Worm (Caenorhabditis elegans): ENCODE data around the gene asm-2.

The asm-2 gene

DNA sequence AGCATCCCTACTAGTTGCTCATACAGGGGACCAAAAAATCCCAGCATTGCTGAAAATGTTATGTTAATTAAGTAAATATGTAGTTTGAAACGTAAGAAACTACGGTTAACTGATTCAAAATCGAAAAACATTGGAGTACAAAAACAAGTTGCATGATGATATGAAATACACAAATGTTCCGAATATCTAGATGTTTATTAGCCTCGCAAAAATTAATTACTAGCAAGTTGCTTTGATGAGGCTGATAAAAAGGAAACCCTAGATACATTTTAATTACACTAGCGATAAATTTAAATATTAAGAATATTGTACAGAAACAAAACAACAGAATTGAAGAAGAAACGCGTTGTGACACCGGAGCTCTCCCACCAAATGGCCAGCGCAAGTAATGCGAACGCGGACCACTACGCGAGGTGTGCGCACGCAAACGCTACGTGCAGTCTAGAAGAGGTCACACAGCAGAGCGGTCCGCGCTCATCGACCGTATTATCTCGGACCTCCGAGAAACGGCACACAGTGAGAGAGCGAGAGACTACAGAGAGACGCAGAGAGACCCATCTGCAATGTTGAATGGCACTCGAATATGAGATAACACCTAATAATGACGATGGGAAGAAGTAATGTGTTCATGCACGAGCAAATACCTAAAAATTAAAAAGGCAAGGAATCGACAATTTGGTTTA, 27.2 kb downstream of the asm-2 start, which contains the start of gene inx-2 (continued):
- TF ChIP-seq F23B12.7 (tag; optimal IDR thresholded peaks at IDR 0.05; ENCODE audit: insufficient read depth), result no peak

DNA sequence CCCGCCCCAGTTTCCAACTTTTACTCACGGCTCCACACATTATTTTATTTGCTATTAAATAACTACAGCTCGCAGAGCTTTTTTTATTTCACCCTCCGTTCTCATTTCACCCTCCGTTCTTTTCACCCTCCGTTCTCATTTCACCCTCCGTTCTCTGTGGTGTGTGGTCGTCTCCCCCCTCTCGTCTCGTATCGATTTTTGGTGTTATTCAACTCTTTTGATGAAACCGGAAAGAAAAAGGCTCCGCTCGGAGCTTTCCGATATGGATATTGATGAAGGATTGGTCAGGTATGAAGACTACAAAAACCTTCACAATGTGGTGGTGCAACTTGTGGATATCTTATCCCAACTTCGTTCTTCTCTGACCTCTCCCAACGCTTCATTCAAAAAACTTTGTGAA, 33.5 kb downstream of the asm-2 start:
- TF ChIP-seq attf-6 (GFP tag; IDR thresholded peaks at IDR 0.05) (no peak), nfyb-1 (GFP tag; IDR thresholded peaks at IDR 0.05) (no peak), Y53G8AR.9 (GFP tag; conservative IDR thresholded peaks at IDR 0.05) (no peak)

- TF ChIP-seq B0035.1 (tag; optimal IDR thresholded peaks at IDR 0.05) (no peak), Y95B8A.8 (GFP tag; IDR thresholded peaks at IDR 0.05) (no peak), ama-1 (optimal IDR thresholded peaks at IDR 0.05) (no peak), ama-1 (GFP tag; optimal IDR thresholded peaks at IDR 0.05) (no peak), hlh-12 (tag; optimal IDR thresholded peaks at IDR 0.05) (no peak), F55B11.4 (tag; optimal IDR thresholded peaks at IDR 0.05; ENCODE audit: borderline replicate concordance, insufficient read depth) (no peak), ztf-28 (GFP tag; IDR thresholded peaks at IDR 0.05) (no peak), F23B12.7 (tag; optimal IDR thresholded peaks at IDR 0.05; ENCODE audit: insufficient read depth) (no peak), nfya-1 (tag; optimal IDR thresholded peaks at IDR 0.05; ENCODE audit: borderline replicate concordance, insufficient read depth) (no peak), lir-1 (GFP tag; conservative IDR thresholded peaks at IDR 0.05) (no peak), pha-4 (tag; optimal IDR thresholded peaks at IDR 0.05) (no peak)
These were observed 34.1 kb downstream of the asm-2 start for ce11 chrX:11289925-11290324.

- TF ChIP-seq dox-1 (GFP tag; IDR thresholded peaks at IDR 0.05) (no peak), ceh-58 (GFP tag; IDR thresholded peaks at IDR 0.05) (no peak), dpff-1 (tag; optimal IDR thresholded peaks at IDR 0.05) (no peak), T26A5.8 (tag; optimal IDR thresholded peaks at IDR 0.05) (no peak), egl-44 (GFP tag; IDR thresholded peaks at IDR 0.05) (no peak), ztf-22 (GFP tag; optimal IDR thresholded peaks at IDR 0.05) (no peak), nhr-179 (tag; optimal IDR thresholded peaks at IDR 0.05) (no peak), die-1 (tag; optimal IDR thresholded peaks at IDR 0.05) (no peak), egl-18 (GFP tag; IDR thresholded peaks at IDR 0.05) (no peak), Y56A3A.18 (GFP tag; IDR thresholded peaks at IDR 0.05) (no peak), dpl-1 (GFP tag; optimal IDR thresholded peaks at IDR 0.05) (no peak), ceh-27 (GFP tag; optimal IDR thresholded peaks at IDR 0.05) (no peak), hmg-20 (GFP tag; IDR thresholded peaks at IDR 0.05) (no peak), let-607 (tag; optimal IDR thresholded peaks at IDR 0.05) (no peak), D2030.7 (GFP tag; IDR thresholded peaks at IDR 0.05) (no peak), snpc-4 (GFP tag; optimal IDR thresholded peaks at IDR 0.05) (no peak), snpc-4 (tag; optimal IDR thresholded peaks at IDR 0.05) (no peak), ztf-28 (GFP tag; IDR thresholded peaks at IDR 0.05) (no peak), egrh-3 (GFP tag; IDR thresholded peaks at IDR 0.05) (no peak)
These were observed 36.4 kb downstream of the asm-2 start, which contains the start of gene F38B2.4 for ce11 chrX:11287617-11288016. Gene F38B2.4, minus strand, starts transcription at chrX:11287717.

ce11 chrX:11286246-11286645, 37.8 kb downstream of the asm-2 start, which contains the start of gene F38B2.3:
Gene F38B2.3, minus strand, starts transcription at chrX:11286346.
- TF ChIP-seq snpc-1.1 (tag; optimal IDR thresholded peaks at IDR 0.05; ENCODE audit: insufficient read depth), result no peak
- no peak for TF ChIP-seq ceh-79 (tag; optimal IDR thresholded peaks at IDR 0.05)
- TF ChIP-seq attf-6 (GFP tag; IDR thresholded peaks at IDR 0.05), result no peak
- TF ChIP-seq T26A5.8 (tag; optimal IDR thresholded peaks at IDR 0.05), result no peak
- no peak for TF ChIP-seq ztf-18 (tag; optimal IDR thresholded peaks at IDR 0.05)
- TF ChIP-seq sea-2 (GFP tag; IDR thresholded peaks at IDR 0.05), result no peak
- TF ChIP-seq repo-1 (tag; optimal IDR thresholded peaks at IDR 0.05), result no peak
- no peak for TF ChIP-seq egl-18 (GFP tag; IDR thresholded peaks at IDR 0.05)
- TF ChIP-seq hmg-20 (GFP tag; IDR thresholded peaks at IDR 0.05), result no peak
- TF ChIP-seq madf-10 (tag; optimal IDR thresholded peaks at IDR 0.05), result no peak
- TF ChIP-seq nfya-2 (GFP tag; IDR thresholded peaks at IDR 0.05), result no peak
- no peak for TF ChIP-seq unc-62 (GFP tag; optimal IDR thresholded peaks at IDR 0.05)
- no peak for TF ChIP-seq F22D6.2 (tag; optimal IDR thresholded peaks at IDR 0.05)
- no peak for TF ChIP-seq attf-5 (GFP tag; optimal IDR thresholded peaks at IDR 0.05)
- TF ChIP-seq tlf-1 (GFP tag; optimal IDR thresholded peaks at IDR 0.05), result no peak

Measured in whole organism, young adult.